Worm (Caenorhabditis elegans) whole organism, mixed stage, embryonic: Measurements from ENCODE around the gene Y75D11A.6.
"Not testable (repeated sequence)": the region's sequence is repeated elsewhere in the genome, so short reads cannot be mapped to it uniquely, and the experiment has no call there.

Experiments used
- M03D4.4 ChIP-seq: sonication (generic microtip); optimal IDR thresholded peaks from 2 replicates; lab custom pipeline; 2017; ENCODE audit warnings: mild to moderate bottlenecking, missing genetic modification characterization, missing compliant biosample characterization
- bed-3 ChIP-seq: fragments of 200-800 bp; sonication (Bioruptor generic); optimal IDR thresholded peaks from 3 replicates; lab custom pipeline; 2018; ENCODE audit warnings: mild to moderate bottlenecking, missing genetic modification characterization, moderate library complexity, missing compliant biosample characterization
- blmp-1 ChIP-seq: fragments of 150-350 bp; optimal IDR thresholded peaks from 2 replicates; lab custom pipeline; 2014; ENCODE audit warnings: missing biosample characterization, missing genetic modification characterization
- ceh-39 ChIP-seq: fragments of 150-350 bp; optimal IDR thresholded peaks from 2 replicates; lab custom pipeline; 2014; ENCODE audit warnings: missing biosample characterization, missing genetic modification characterization
- ceh-43 ChIP-seq: fragments of 200-800 bp; sonication (Bioruptor generic); optimal IDR thresholded peaks from 2 replicates; lab custom pipeline; 2018; ENCODE audit warnings: mild to moderate bottlenecking, missing genetic modification characterization, moderate library complexity, missing compliant biosample characterization
- ceh-83 ChIP-seq: fragments of 200-800 bp; sonication (Bioruptor generic); optimal IDR thresholded peaks from 2 replicates; lab custom pipeline; 2018; ENCODE audit warnings: mild to moderate bottlenecking, missing genetic modification characterization, missing compliant biosample characterization
- cnd-1 ChIP-seq: fragments of 200-800 bp; sonication (Bioruptor generic); optimal IDR thresholded peaks from 2 replicates; lab custom pipeline; 2018; ENCODE audit warnings: mild to moderate bottlenecking, missing genetic modification characterization, missing compliant biosample characterization
- drap-1 ChIP-seq: fragments of 200-800 bp; sonication (Bioruptor generic); optimal IDR thresholded peaks from 3 replicates; lab custom pipeline; 2018; ENCODE audit warnings: mild to moderate bottlenecking, missing genetic modification characterization, missing compliant biosample characterization
- elt-1 ChIP-seq: sonication (generic microtip); optimal IDR thresholded peaks from 2 replicates; lab custom pipeline; 2017; ENCODE audit warnings: missing genetic modification characterization, mild to moderate bottlenecking, missing compliant biosample characterization, antibody characterized with exemption, moderate library complexity, borderline replicate concordance; ENCODE audit not compliant: insufficient read depth
- elt-3 ChIP-seq: fragments of 150-350 bp; optimal IDR thresholded peaks from 2 replicates; lab custom pipeline; 2014; ENCODE audit warnings: missing biosample characterization, missing genetic modification characterization
- hlh-1 ChIP-seq: fragments of 150-350 bp; optimal IDR thresholded peaks from 2 replicates; lab custom pipeline; 2014; ENCODE audit warnings: missing biosample characterization, missing genetic modification reagents, missing genetic modification characterization
- lin-13 ChIP-seq: fragments of 150-350 bp; optimal IDR thresholded peaks from 2 replicates; lab custom pipeline; 2014; ENCODE audit warnings: missing biosample characterization, missing genetic modification characterization
- lsy-2 ChIP-seq: fragments of 150-350 bp; optimal IDR thresholded peaks from 2 replicates; lab custom pipeline; 2014; ENCODE audit warnings: missing biosample characterization, missing genetic modification characterization
- mab-5 ChIP-seq: fragments of 150-350 bp; optimal IDR thresholded peaks from 2 replicates; lab custom pipeline; 2014; ENCODE audit warnings: missing biosample characterization, missing genetic modification characterization
- mep-1 ChIP-seq: fragments of 150-350 bp; optimal IDR thresholded peaks from 2 replicates; lab custom pipeline; 2017; ENCODE audit warnings: missing biosample characterization, missing genetic modification reagents, missing genetic modification characterization, inconsistent platforms
- mls-2 ChIP-seq: sonication (generic microtip); optimal IDR thresholded peaks from 2 replicates; lab custom pipeline; 2016; ENCODE audit warnings: mild to moderate bottlenecking, missing genetic modification characterization, moderate library complexity, missing compliant biosample characterization
- nhr-12 ChIP-seq: fragments of 150-350 bp; optimal IDR thresholded peaks from 2 replicates; lab custom pipeline; 2014; ENCODE audit warnings: missing biosample characterization, missing genetic modification characterization
- nhr-2 ChIP-seq: fragments of 150-350 bp; optimal IDR thresholded peaks from 2 replicates; lab custom pipeline; 2014; ENCODE audit warnings: missing biosample characterization, missing genetic modification characterization
- nhr-237 ChIP-seq: fragments of 150-350 bp; optimal IDR thresholded peaks from 2 replicates; lab custom pipeline; 2014; ENCODE audit warnings: missing biosample characterization, missing genetic modification characterization
- nhr-76 ChIP-seq: sonication (generic microtip); optimal IDR thresholded peaks from 2 replicates; lab custom pipeline; 2017; ENCODE audit warnings: missing biosample characterization, missing genetic modification characterization
- pha-4 ChIP-seq: fragments of 150-350 bp; optimal IDR thresholded peaks from 2 replicates; lab custom pipeline; 2018; ENCODE audit warnings: missing biosample characterization, missing genetic modification reagents, missing genetic modification characterization
- sem-2 ChIP-seq: fragments of 200-800 bp; sonication (Bioruptor generic); optimal IDR thresholded peaks from 2 replicates; lab custom pipeline; 2018; ENCODE audit warnings: mild to moderate bottlenecking, missing genetic modification characterization, missing compliant biosample characterization
- snpc-4 ChIP-seq: fragments of 150-350 bp; optimal IDR thresholded peaks from 2 replicates; lab custom pipeline; 2014; ENCODE audit warnings: missing biosample characterization, missing genetic modification characterization
- sptf-1 ChIP-seq: sonication (generic microtip); optimal IDR thresholded peaks from 2 replicates; lab custom pipeline; 2017; ENCODE audit warnings: mild to moderate bottlenecking, missing genetic modification characterization, moderate library complexity, missing compliant biosample characterization
- tbx-8 ChIP-seq: fragments of 200-800 bp; sonication (Bioruptor generic); optimal IDR thresholded peaks from 2 replicates; lab custom pipeline; 2018; ENCODE audit warnings: mild to moderate bottlenecking, missing genetic modification characterization, moderate library complexity, missing compliant biosample characterization
- unc-120 ChIP-seq: sonication (generic microtip); optimal IDR thresholded peaks from 2 replicates; lab custom pipeline; 2017; ENCODE audit warnings: missing genetic modification characterization, missing compliant biosample characterization; ENCODE audit not compliant: poor library complexity, severe bottlenecking
- unc-62 ChIP-seq: fragments of 150-350 bp; optimal IDR thresholded peaks from 2 replicates; lab custom pipeline; 2014; ENCODE audit warnings: missing biosample characterization, missing genetic modification reagents, missing genetic modification characterization

The Y75D11A.6 gene

ce11 chrX:1746117-1746516, 2.3 kb downstream of the Y75D11A.6 start, which contains the start of gene Y75D11A.3:
Gene Y75D11A.3, minus strand, starts transcription at chrX:1746217.
- TF ChIP-seq M03D4.4 (tag; lab: Kevin White, UChicago); ceh-83 (GFP tag; lab: Kevin White, UChicago); ceh-43 (GFP tag; lab: Kevin White, UChicago): not testable (repeated sequence)

ce11 chrX:1742530-1742929, 5.8 kb downstream of the Y75D11A.6 start, which contains the start of gene Y75D11A.2:
Gene Y75D11A.2, plus strand, starts transcription at chrX:1742830.
- TF ChIP-seq elt-3 (tag; lab: Kevin White, UChicago); ceh-83 (GFP tag; lab: Kevin White, UChicago); pha-4 (tag; lab: Kevin White, UChicago): not testable (repeated sequence)
- TF ChIP-seq, all 35 proteins: peak for 0; not testable (repeated sequence) for 35

- no peak for TF ChIP-seq drap-1 (GFP tag; lab: Kevin White, UChicago)
- no peak for TF ChIP-seq tbx-8 (GFP tag; lab: Kevin White, UChicago)
- TF ChIP-seq lsy-2 = no peak
- TF ChIP-seq mab-5 (tag; lab: Kevin White, UChicago) = no peak
- TF ChIP-seq hlh-1 (tag; lab: Kevin White, UChicago) = no peak
These were observed 10.8 kb downstream of the Y75D11A.6 start, which contains the start of gene F07G6.10 for ce11 chrX:1737606-1738005. Gene F07G6.10, plus strand, starts transcription at chrX:1737906.

- no peak for TF ChIP-seq mls-2 (tag; lab: Kevin White, UChicago)
- TF ChIP-seq sptf-1 (tag; lab: Kevin White, UChicago) = no peak
- no peak for TF ChIP-seq nhr-76
- no peak for TF ChIP-seq lsy-2
- TF ChIP-seq pha-4 (tag; lab: Kevin White, UChicago) = no peak
- TF ChIP-seq nhr-2 (tag; lab: Kevin White, UChicago) = no peak
- no peak for TF ChIP-seq blmp-1 (tag; lab: Kevin White, UChicago)
- TF ChIP-seq snpc-4 (tag; lab: Kevin White, UChicago) = no peak
- no peak for TF ChIP-seq bed-3 (GFP tag; lab: Kevin White, UChicago)
- TF ChIP-seq mep-1 (tag; lab: Kevin White, UChicago) = no peak
- no peak for TF ChIP-seq drap-1 (GFP tag; lab: Kevin White, UChicago)
- no peak for TF ChIP-seq M03D4.4 (tag; lab: Kevin White, UChicago)
- TF ChIP-seq unc-62 (GFP tag; lab: Kevin White, UChicago) = no peak
- no peak for TF ChIP-seq ceh-83 (GFP tag; lab: Kevin White, UChicago)
- no peak for TF ChIP-seq nhr-12 (tag; lab: Kevin White, UChicago)
- no peak for TF ChIP-seq ceh-39
- TF ChIP-seq sem-2 (GFP tag; lab: Kevin White, UChicago) = no peak
These were observed 12.4 kb downstream of the Y75D11A.6 start, which contains the start of gene F07G6.12 for ce11 chrX:1735941-1736340. Gene F07G6.12, plus strand, starts transcription at chrX:1736241.

- TF ChIP-seq mab-5 (tag; lab: Kevin White, UChicago) (no peak), mls-2 (tag; lab: Kevin White, UChicago) (no peak), nhr-2 (tag; lab: Kevin White, UChicago) (no peak), snpc-4 (tag; lab: Kevin White, UChicago) (no peak), nhr-76 (no peak), elt-1 (tag; lab: Kevin White, UChicago) (no peak), lin-13 (no peak), M03D4.4 (tag; lab: Kevin White, UChicago) (no peak), ceh-39 (no peak)
These were observed 18.8 kb downstream of the Y75D11A.6 start, which contains the start of gene dgn-3 for ce11 chrX:1729558-1729957. Gene dgn-3, plus strand, starts transcription at chrX:1729858.

- TF ChIP-seq unc-120 (tag; lab: Kevin White, UChicago) (no peak), nhr-12 (tag; lab: Kevin White, UChicago) (no peak), snpc-4 (tag; lab: Kevin White, UChicago) (no peak), mls-2 (tag; lab: Kevin White, UChicago) (no peak), nhr-237 (no peak), cnd-1 (no peak), nhr-2 (tag; lab: Kevin White, UChicago) (no peak), mab-5 (tag; lab: Kevin White, UChicago) (no peak), lin-13 (no peak), ceh-83 (GFP tag; lab: Kevin White, UChicago) (no peak), lsy-2 (no peak), nhr-76 (no peak), sptf-1 (tag; lab: Kevin White, UChicago) (no peak), elt-3 (tag; lab: Kevin White, UChicago) (no peak)
These were observed 21.3 kb downstream of the Y75D11A.6 start, which contains the start of gene F07G6.2 for ce11 chrX:1727056-1727455. Gene F07G6.2, plus strand, starts transcription at chrX:1727356.
